Fruit fly (Drosophila melanogaster) whole organism: ENCODE results near the gene ninaG.

Source experiments
- pan ChIP-seq: fragments of >200 bp; optimal IDR thresholded peaks from 2 replicates; lab custom pipeline; 2017
- usp ChIP-seq: fragments of >200 bp; optimal IDR thresholded peaks from 2 replicates; lab custom pipeline; 2017; ENCODE audit warnings: missing biosample characterization, missing genetic modification characterization, mixed read lengths

DNA sequence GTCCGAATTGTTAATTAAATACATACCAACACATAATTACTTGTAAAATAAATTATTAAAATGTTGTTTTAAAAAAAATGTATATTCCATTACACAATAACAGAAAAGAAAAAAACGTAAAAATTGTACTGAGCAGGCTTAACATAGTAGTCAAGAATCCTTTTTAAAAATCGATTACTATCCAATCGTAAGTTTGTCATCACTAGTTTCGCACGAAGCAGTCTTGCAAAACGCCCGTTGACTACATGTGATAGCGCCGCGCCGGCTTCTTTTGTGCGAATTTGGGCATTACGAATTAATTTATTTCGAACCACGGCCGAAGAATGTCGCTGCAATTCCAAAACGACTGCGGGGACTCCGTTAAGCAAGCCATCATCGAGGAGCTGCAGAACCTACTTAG is 9.1 kb downstream of the ninaG start, which contains the start of gene Ipo9:
- no peak for TF ChIP-seq pan (lab: Kevin White, UChicago)
- TF ChIP-seq usp = no peak
